Worm (Caenorhabditis elegans) whole organism, L2 larva: ENCODE measurements around the gene C01G10.14.
"Not testable (repeated sequence)": the region's sequence is repeated elsewhere in the genome, so short reads cannot be mapped to it uniquely, and the experiment has no call there.

Source experiments
- F13H6.1 ChIP-seq: sonication (generic microtip); optimal IDR thresholded peaks from 2 replicates; lab custom pipeline; 2016; ENCODE audit warnings: missing genetic modification characterization, missing compliant biosample characterization
- ZK546.5 ChIP-seq: sonication (generic microtip); optimal IDR thresholded peaks from 2 replicates; lab custom pipeline; 2017; ENCODE audit warnings: missing biosample characterization, missing genetic modification characterization
- ceh-16 ChIP-seq: fragments of 150-350 bp; optimal IDR thresholded peaks from 2 replicates; lab custom pipeline; 2014; ENCODE audit warnings: missing biosample characterization, missing genetic modification characterization
- egl-27 ChIP-seq: sonication (generic microtip); optimal IDR thresholded peaks from 3 replicates; lab custom pipeline; 2017; ENCODE audit warnings: missing biosample characterization, missing genetic modification reagents, missing genetic modification characterization
- fos-1 ChIP-seq: fragments of 150-350 bp; optimal IDR thresholded peaks from 2 replicates; lab custom pipeline; 2014; ENCODE audit warnings: missing biosample characterization, missing genetic modification characterization
- lin-39 ChIP-seq: fragments of 150-350 bp; optimal IDR thresholded peaks from 2 replicates; lab custom pipeline; 2014; ENCODE audit warnings: missing biosample characterization, missing genetic modification reagents, missing genetic modification characterization
- mab-5 ChIP-seq: fragments of 150-350 bp; optimal IDR thresholded peaks from 2 replicates; lab custom pipeline; 2014; ENCODE audit warnings: missing biosample characterization, missing genetic modification characterization
- mdl-1 ChIP-seq, 2 experiments: fragments of 150-350 bp in 1 of 2; sonication (generic microtip) in 1 of 2; optimal IDR thresholded peaks; 2 replicates each; lab custom pipeline; 2017; ENCODE audit warnings: missing biosample characterization in 2 of 2, missing genetic modification characterization in 2 of 2
- nhr-237 ChIP-seq: fragments of 150-350 bp; optimal IDR thresholded peaks from 2 replicates; lab custom pipeline; 2014; ENCODE audit warnings: missing biosample characterization, missing genetic modification characterization
- unc-62 ChIP-seq: fragments of 150-350 bp; optimal IDR thresholded peaks from 2 replicates; lab custom pipeline; 2014; ENCODE audit warnings: missing biosample characterization, missing genetic modification reagents, missing genetic modification characterization

- TF ChIP-seq fos-1 (tag; lab: Kevin White, UChicago); unc-62 (GFP tag; lab: Kevin White, UChicago); mdl-1 (tag; optimal IDR thresholded peaks at IDR 0.05; lab: Kevin White, UChicago); nhr-237; ZK546.5 (tag; lab: Kevin White, UChicago); mab-5 (tag; lab: Kevin White, UChicago); ceh-16 (tag; lab: Kevin White, UChicago); lin-39 (tag; lab: Kevin White, UChicago); egl-27 (tag; lab: Kevin White, UChicago); F13H6.1 (tag; lab: Kevin White, UChicago): not testable (repeated sequence)
Measured at ce11 chrV:15115968-15116367, 10.2 kb upstream of the C01G10.14 start, which contains the start of gene T01G5.8.
